Worm (Caenorhabditis elegans) whole organism, L4 larva: Measurements from ENCODE around the gene C07A9.13.
A peak's percentile ranks its signal among the peaks of the same experiment; 100 is the strongest.

Experiments
- F10B5.3 ChIP-seq: sonication (generic microtip); optimal IDR thresholded peaks from 2 replicates; lab custom pipeline; 2016; ENCODE audit warnings: mild to moderate bottlenecking, missing genetic modification characterization, missing compliant biosample characterization
- F26F4.8 ChIP-seq: fragments of 200-800 bp; sonication (Bioruptor generic); conservative IDR thresholded peaks from 2 replicates; pipeline ENCODE4 v1.3.6; 2022; ENCODE audit warnings: missing genetic modification characterization, missing compliant biosample characterization
- R02D3.7 ChIP-seq: fragments of 150-350 bp; sonication (generic microtip); optimal IDR thresholded peaks from 3 replicates; lab custom pipeline; 2014; ENCODE audit warnings: missing biosample characterization, missing genetic modification characterization
- Y75B8A.6 ChIP-seq: fragments of 200-800 bp; sonication (Bioruptor generic); IDR thresholded peaks from 2 replicates; pipeline ENCODE4 v1.3.6; 2022; ENCODE audit warnings: missing genetic modification reagents, missing genetic modification characterization, missing compliant biosample characterization
- aha-1 ChIP-seq: fragments of 150-350 bp; peaks from one replicate; lab custom pipeline; 2014; ENCODE audit warnings: missing biosample characterization, missing genetic modification characterization
- ceh-28 ChIP-seq: fragments of 150-350 bp; optimal IDR thresholded peaks from 2 replicates; lab custom pipeline; 2014; ENCODE audit warnings: missing biosample characterization, missing genetic modification reagents, missing genetic modification characterization
- ceh-82 ChIP-seq: sonication (generic microtip); optimal IDR thresholded peaks from 2 replicates; lab custom pipeline; 2017; ENCODE audit warnings: missing biosample characterization, missing genetic modification characterization
- ces-1 ChIP-seq: fragments of 150-350 bp; sonication (generic microtip); optimal IDR thresholded peaks from 4 replicates; lab custom pipeline; 2014; ENCODE audit warnings: missing biosample characterization, missing genetic modification reagents, missing genetic modification characterization
- daf-12 ChIP-seq: fragments of 150-350 bp; optimal IDR thresholded peaks from 2 replicates; lab custom pipeline; 2014; ENCODE audit warnings: missing biosample characterization, missing genetic modification reagents, missing genetic modification characterization
- daf-16 ChIP-seq, 3 experiments: sonication (generic microtip); optimal IDR thresholded peaks; 2 replicates each; lab custom pipeline; 2016 to 2017; ENCODE audit warnings: missing genetic modification characterization in 3 of 3, missing genetic modification reagents in 3 of 3, mild to moderate bottlenecking in 2 of 3, missing compliant biosample characterization in 2 of 3, missing biosample characterization in 1 of 3, moderate library complexity in 1 of 3
- daf-19 ChIP-seq: fragments of 200-800 bp; sonication (Bioruptor generic); conservative IDR thresholded peaks from 2 replicates; pipeline ENCODE4 v1.3.6; 2022; ENCODE audit warnings: missing genetic modification characterization, missing compliant biosample characterization
- dmd-6 ChIP-seq: fragments of 200-800 bp; sonication (Bioruptor generic); IDR thresholded peaks from 2 replicates; pipeline ENCODE4 v1.3.6; 2022; ENCODE audit warnings: missing genetic modification reagents, missing genetic modification characterization, missing compliant biosample characterization
- dve-1 ChIP-seq: sonication (generic microtip); optimal IDR thresholded peaks from 2 replicates; lab custom pipeline; 2017; ENCODE audit warnings: antibody characterized with exemption, mild to moderate bottlenecking, missing genetic modification characterization, missing compliant biosample characterization; ENCODE audit not compliant: insufficient read depth
- egl-27 ChIP-seq: sonication (generic microtip); optimal IDR thresholded peaks from 3 replicates; lab custom pipeline; 2017; ENCODE audit warnings: missing biosample characterization, missing genetic modification reagents, missing genetic modification characterization
- gei-8 ChIP-seq: fragments of 200-800 bp; sonication (Bioruptor generic); optimal IDR thresholded peaks from 2 replicates; lab custom pipeline; 2018; ENCODE audit warnings: mild to moderate bottlenecking, missing genetic modification characterization, missing compliant biosample characterization
- hif-1 ChIP-seq, 2 experiments: sonication (generic microtip); optimal IDR thresholded peaks; 2 replicates each; lab custom pipeline; 2016 to 2017; ENCODE audit warnings: missing compliant biosample characterization in 2 of 2, missing genetic modification characterization in 2 of 2, missing genetic modification reagents in 2 of 2, missing genotype in 2 of 2, mild to moderate bottlenecking in 1 of 2
- hlh-11 ChIP-seq: fragments of 200-800 bp; sonication (Bioruptor generic); optimal IDR thresholded peaks from 2 replicates; lab custom pipeline; 2018; ENCODE audit warnings: mild to moderate bottlenecking, missing genetic modification characterization, missing compliant biosample characterization
- hlh-30 ChIP-seq: sonication (generic microtip); optimal IDR thresholded peaks from 2 replicates; lab custom pipeline; 2017; ENCODE audit warnings: antibody characterized with exemption, mild to moderate bottlenecking, missing genetic modification characterization, missing compliant biosample characterization; ENCODE audit not compliant: insufficient read depth
- lin-13 ChIP-seq: fragments of 150-350 bp; optimal IDR thresholded peaks from 2 replicates; lab custom pipeline; 2014; ENCODE audit warnings: missing biosample characterization, missing genetic modification reagents, missing genetic modification characterization
- mdl-1 ChIP-seq, 2 experiments: fragments of 150-350 bp in 1 of 2; sonication (generic microtip) in 1 of 2; optimal IDR thresholded peaks; 2 replicates each; lab custom pipeline; 2014 to 2017; ENCODE audit warnings: missing biosample characterization in 2 of 2, missing genetic modification characterization in 2 of 2
- mdt-29 ChIP-seq: fragments of 200-800 bp; sonication (Bioruptor generic); IDR thresholded peaks from 2 replicates; pipeline ENCODE4 v1.3.6; 2022; ENCODE audit warnings: missing genetic modification reagents, missing genetic modification characterization, missing compliant biosample characterization
- mep-1 ChIP-seq: fragments of 150-350 bp; sonication (generic microtip); optimal IDR thresholded peaks from 3 replicates; lab custom pipeline; 2014; ENCODE audit warnings: missing biosample characterization, missing genetic modification characterization
- mes-2 ChIP-seq: sonication (generic microtip); optimal IDR thresholded peaks from 2 replicates; lab custom pipeline; 2016; ENCODE audit warnings: missing genotype, mild to moderate bottlenecking, missing genetic modification characterization, missing compliant biosample characterization; ENCODE audit not compliant: poor library complexity, severe bottlenecking
- mxl-3 ChIP-seq: fragments of 200-800 bp; sonication (Bioruptor generic); optimal IDR thresholded peaks from 2 replicates; lab custom pipeline; 2018; ENCODE audit warnings: mild to moderate bottlenecking, missing genetic modification characterization, missing compliant biosample characterization
- nhr-102 ChIP-seq: sonication (generic microtip); optimal IDR thresholded peaks from 2 replicates; lab custom pipeline; 2016; ENCODE audit warnings: mild to moderate bottlenecking, missing genetic modification characterization, moderate library complexity, missing compliant biosample characterization
- nhr-28 ChIP-seq: fragments of 150-350 bp; optimal IDR thresholded peaks from 2 replicates; lab custom pipeline; 2014; ENCODE audit warnings: missing biosample characterization, missing genetic modification characterization
- nhr-41 ChIP-seq: fragments of 200-800 bp; sonication (Bioruptor generic); IDR thresholded peaks from 2 replicates; pipeline ENCODE4 v1.3.6; 2022; ENCODE audit warnings: missing genetic modification reagents, missing genetic modification characterization, missing compliant biosample characterization
- nhr-48 ChIP-seq: sonication (generic microtip); optimal IDR thresholded peaks from 2 replicates; lab custom pipeline; 2016; ENCODE audit warnings: mild to moderate bottlenecking, missing genetic modification characterization, missing compliant biosample characterization
- nhr-77 ChIP-seq: fragments of 150-350 bp; optimal IDR thresholded peaks from 2 replicates; lab custom pipeline; 2014; ENCODE audit warnings: missing biosample characterization, missing genetic modification characterization
- pha-4 ChIP-seq, 2 experiments: fragments of 150-350 bp in 1 of 2; fragments of 200-800 bp in 1 of 2; sonication (Bioruptor generic) in 1 of 2; IDR thresholded peaks in 1 of 2; optimal IDR thresholded peaks in 1 of 2; 2 replicates each; pipeline versions ENCODE4 v1.3.6 to Lab custom; 2014 to 2022; ENCODE audit warnings: missing genetic modification characterization in 2 of 2, missing genetic modification reagents in 2 of 2, missing biosample characterization in 1 of 2, missing compliant biosample characterization in 1 of 2
- php-3 ChIP-seq: fragments of 200-800 bp; sonication (Bioruptor generic); IDR thresholded peaks from 2 replicates; pipeline ENCODE4 v1.3.6; 2022; ENCODE audit warnings: missing genetic modification reagents, missing genetic modification characterization, missing compliant biosample characterization
- pqm-1 ChIP-seq: sonication (generic microtip); optimal IDR thresholded peaks from 2 replicates; lab custom pipeline; 2017; ENCODE audit warnings: missing biosample characterization, missing genetic modification characterization
- set-16 ChIP-seq: fragments of 200-800 bp; sonication (Bioruptor generic); IDR thresholded peaks from 2 replicates; pipeline ENCODE4 v1.3.6; 2022; ENCODE audit warnings: missing genetic modification reagents, missing genetic modification characterization, missing compliant biosample characterization
- spr-1 ChIP-seq: sonication (generic microtip); optimal IDR thresholded peaks from 2 replicates; lab custom pipeline; 2016; ENCODE audit warnings: mild to moderate bottlenecking, missing genetic modification characterization, missing compliant biosample characterization
- unc-62 ChIP-seq, 3 experiments: fragments of 150-350 bp in 1 of 3; sonication (generic microtip); optimal IDR thresholded peaks in 2 of 3; peaks in 1 of 3; 1 replicate in 1 of 3; 2 replicates in 2 of 3; lab custom pipeline; 2014 to 2017; ENCODE audit warnings: missing biosample characterization in 3 of 3, missing genetic modification characterization in 3 of 3, missing genetic modification reagents in 3 of 3, missing genotype in 1 of 3
- zag-1 ChIP-seq: fragments of 150-350 bp; optimal IDR thresholded peaks from 2 replicates; lab custom pipeline; 2014; ENCODE audit warnings: missing biosample characterization, missing genetic modification characterization
- zip-11 ChIP-seq: fragments of 200-800 bp; sonication (Bioruptor generic); IDR thresholded peaks from 2 replicates; pipeline ENCODE4 v1.3.6; 2022; ENCODE audit warnings: missing genetic modification characterization, missing compliant biosample characterization

C07A9.13 gene

DNA sequence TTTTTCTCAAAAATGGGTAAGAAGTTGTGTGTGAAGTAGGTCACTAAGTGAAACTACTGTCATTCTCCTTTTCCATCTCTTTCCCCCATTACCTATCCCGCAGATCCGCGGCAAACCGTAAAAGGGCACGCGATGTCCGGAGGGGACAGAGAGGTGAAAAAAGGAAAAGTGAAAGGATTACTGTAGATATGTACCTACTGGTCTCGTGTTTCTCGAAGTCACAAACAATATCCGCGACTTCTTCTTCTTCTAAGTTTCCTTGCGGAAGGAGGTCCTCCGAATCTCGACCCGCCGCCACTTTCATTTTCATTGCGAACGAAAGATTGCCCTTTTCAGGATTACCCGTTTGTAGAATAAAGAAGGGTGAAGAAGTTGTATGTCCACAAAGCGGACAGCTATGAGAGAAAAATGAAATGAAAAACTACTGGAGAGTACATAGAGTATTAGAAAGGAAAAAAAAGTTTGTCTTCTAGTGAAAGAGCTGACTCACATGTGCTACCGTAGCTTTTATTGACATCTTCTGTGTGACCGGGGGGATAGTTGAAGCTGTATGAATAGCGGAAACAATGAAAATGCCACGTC lies 34.6 kb downstream of the C07A9.13 start:
- TF ChIP-seq nhr-28 (tag; lab: Kevin White, UChicago) = peak; percentile 53
- no peak for TF ChIP-seq F10B5.3 (tag; lab: Kevin White, UChicago)
- no peak for TF ChIP-seq php-3 (GFP tag; lab: Robert Waterston, UW)
- peak in 1 of 2 experiments; percentile 19 for TF ChIP-seq mdl-1 (tag; optimal IDR thresholded peaks at IDR 0.05; lab: Kevin White, UChicago)
- no peak for TF ChIP-seq ceh-28 (tag; lab: Kevin White, UChicago)
- TF ChIP-seq unc-62 (GFP tag; optimal IDR thresholded peaks at IDR 0.05 in 1 of 2; lab: Kevin White, UChicago) = peak in 1 of 2 experiments; percentile 93
- no peak for TF ChIP-seq unc-62 (tag; optimal IDR thresholded peaks at IDR 0.05; lab: Kevin White, UChicago)
- TF ChIP-seq aha-1 (tag; lab: Kevin White, UChicago) = peak; percentile 23
- peak; percentile 21 for TF ChIP-seq hlh-11 (tag; lab: Kevin White, UChicago)
- peak; percentile 34 for TF ChIP-seq mxl-3
- peak; percentile 43 for TF ChIP-seq hlh-30 (tag; lab: Kevin White, UChicago)

DNA sequence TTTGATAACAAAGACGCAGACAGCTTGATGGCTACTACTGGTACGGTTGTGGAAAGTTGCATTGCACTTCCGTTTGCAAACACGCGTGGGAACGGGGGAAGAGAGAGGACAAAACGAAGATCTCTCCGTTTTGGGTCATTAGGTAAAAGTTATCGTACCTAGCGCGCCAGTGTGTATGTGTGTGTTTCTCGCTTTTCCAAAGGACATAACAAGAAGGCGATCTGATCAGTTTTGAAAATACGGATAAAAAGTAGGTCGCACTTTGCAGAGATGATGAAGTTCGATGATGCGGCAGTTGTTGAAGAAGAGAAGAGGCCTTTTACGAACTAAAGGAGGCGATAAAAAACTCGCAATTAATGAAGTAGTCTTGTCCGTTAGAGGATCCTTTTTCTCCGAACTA lies 36.0 kb downstream of the C07A9.13 start:
- TF ChIP-seq ceh-82 (tag; lab: Kevin White, UChicago) = no peak
- TF ChIP-seq nhr-28 (tag; lab: Kevin White, UChicago) = peak; percentile 4
- TF ChIP-seq gei-8 (GFP tag; lab: Kevin White, UChicago) = no peak
- TF ChIP-seq Y75B8A.6 (GFP tag; lab: Robert Waterston, UW) = no peak
- no peak for TF ChIP-seq spr-1 (tag; lab: Kevin White, UChicago)

DNA sequence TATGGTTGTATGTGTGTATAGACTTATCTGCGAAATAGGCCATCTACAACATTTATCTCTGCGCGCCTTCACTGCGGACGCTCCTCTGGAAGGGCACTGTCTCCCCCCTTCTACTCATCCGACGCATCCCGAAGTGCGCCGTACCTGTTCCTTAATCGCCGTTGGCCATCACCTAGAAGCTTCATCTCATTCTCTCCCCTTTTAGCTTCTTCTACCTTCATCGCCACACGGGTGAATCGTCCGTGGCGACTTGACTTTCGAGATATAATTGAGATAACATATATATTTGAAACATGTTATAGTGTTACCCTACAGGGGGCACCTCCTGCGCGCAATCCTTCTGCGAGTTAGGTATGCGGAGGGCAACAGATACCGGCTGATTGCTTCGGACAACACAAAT lies 39.0 kb downstream of the C07A9.13 start:
- TF ChIP-seq egl-27 (no peak), nhr-48 (tag; lab: Kevin White, UChicago) (peak; percentile 29), ces-1 (GFP tag; lab: Kevin White, UChicago) (no peak), hlh-11 (tag; lab: Kevin White, UChicago) (no peak)

DNA sequence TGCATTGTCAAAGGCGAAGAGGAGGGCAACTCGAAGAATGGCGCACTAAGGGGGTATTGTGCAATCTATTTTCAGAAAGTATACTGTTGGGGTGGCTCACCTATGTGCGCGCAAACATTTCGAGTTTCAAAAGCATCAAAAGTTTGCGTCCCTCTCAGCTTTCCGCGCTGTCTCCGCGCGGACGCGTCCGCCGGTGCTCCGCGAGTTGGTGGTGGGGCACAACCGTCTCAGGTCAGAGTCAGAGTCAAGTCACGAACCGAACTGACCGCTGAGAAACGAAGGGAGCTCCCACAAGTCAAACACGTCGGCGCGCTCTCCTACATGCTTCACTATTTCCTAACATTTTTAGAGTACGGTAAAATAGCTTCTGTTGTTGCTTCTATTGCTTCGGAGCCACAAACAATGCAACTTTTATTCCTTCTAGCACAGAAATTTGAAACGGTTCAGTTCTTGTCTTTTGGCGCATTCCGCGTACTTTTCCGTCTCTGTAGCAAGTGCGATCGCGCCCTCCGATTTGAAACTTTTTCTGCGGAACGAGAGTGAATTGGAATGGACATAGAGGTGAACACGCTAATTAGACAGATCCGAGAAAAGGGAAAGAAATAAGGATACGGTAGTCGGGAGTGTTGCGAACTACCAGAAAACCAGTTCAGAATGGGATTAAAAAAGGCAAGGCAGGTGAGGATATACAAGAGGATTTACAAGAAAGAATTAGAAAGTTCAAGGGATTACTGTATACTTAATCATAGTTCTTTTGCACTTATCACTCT lies 41.6 kb downstream of the C07A9.13 start:
- TF ChIP-seq mdt-29 (GFP tag; lab: Robert Waterston, UW) (no peak), egl-27 (no peak), zag-1 (tag; lab: Kevin White, UChicago) (no peak), set-16 (peak; percentile 85), hif-1 (tag; optimal IDR thresholded peaks at IDR 0.05; lab: Kevin White, UChicago) (no peak), pha-4 (GFP tag; IDR thresholded peaks at IDR 0.05; lab: Robert Waterston, UW) (no peak), pha-4 (tag; optimal IDR thresholded peaks at IDR 0.05; lab: Kevin White, UChicago) (no peak), aha-1 (tag; lab: Kevin White, UChicago) (peak; percentile 13), nhr-41 (GFP tag; lab: Robert Waterston, UW) (no peak), lin-13 (no peak)
- TF ChIP-seq, all 104 proteins: peak for 2

DNA sequence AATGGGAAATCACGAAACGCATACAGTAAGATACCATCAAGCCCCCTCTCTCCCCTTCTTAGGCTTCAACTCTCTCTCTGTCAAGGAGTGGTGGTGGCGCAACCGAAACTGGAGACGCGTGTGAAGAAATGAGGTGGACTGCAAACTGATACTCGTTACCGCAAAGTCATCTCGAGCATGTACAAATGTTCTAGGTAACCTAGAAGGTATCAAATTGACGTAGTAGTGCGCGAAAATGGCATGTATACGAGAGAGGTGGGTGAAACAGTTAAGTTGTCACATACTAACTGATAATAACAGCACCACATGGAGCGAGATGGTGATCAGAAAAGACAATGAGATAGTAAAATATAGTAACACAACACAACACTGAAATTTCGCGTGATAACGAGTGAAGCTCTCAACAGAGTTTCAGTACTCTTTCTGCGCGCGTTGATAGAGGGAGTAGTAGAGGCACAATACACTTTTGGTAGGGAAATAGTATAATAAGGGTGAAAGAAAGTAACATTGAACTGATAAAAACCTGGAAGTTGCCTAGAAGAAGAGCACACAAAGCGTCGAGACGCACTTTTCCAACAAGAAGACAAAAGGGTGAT lies 42.8 kb downstream of the C07A9.13 start:
- TF ChIP-seq nhr-48 (tag; lab: Kevin White, UChicago) = peak; percentile 50
- TF ChIP-seq zip-11 (GFP tag; lab: Robert Waterston, UW) = no peak
- peak; percentile 6 for TF ChIP-seq nhr-102 (tag; lab: Kevin White, UChicago)
- no peak for TF ChIP-seq R02D3.7
- peak; percentile 72 for TF ChIP-seq mxl-3
- TF ChIP-seq daf-19 (GFP tag; lab: Robert Waterston, UW) = no peak
- TF ChIP-seq dve-1 = peak; percentile 65
- TF ChIP-seq daf-12 = no peak
- peak; percentile 72 for TF ChIP-seq dmd-6 (GFP tag; lab: Robert Waterston, UW)
- TF ChIP-seq nhr-28 (tag; lab: Kevin White, UChicago) = peak; percentile 92
- TF ChIP-seq mdl-1 (tag; optimal IDR thresholded peaks at IDR 0.05; lab: Kevin White, UChicago) = no peak
- TF ChIP-seq pqm-1 (tag; lab: Kevin White, UChicago) = peak; percentile 99
- TF ChIP-seq daf-16 (GFP tag; optimal IDR thresholded peaks at IDR 0.05; lab: Kevin White, UChicago) = no peak
- TF ChIP-seq daf-16 (tag; optimal IDR thresholded peaks at IDR 0.05; lab: Kevin White, UChicago) = peak; percentile 49
- TF ChIP-seq unc-62 (GFP tag; optimal IDR thresholded peaks at IDR 0.05 in 1 of 2; lab: Kevin White, UChicago) = peak in 1 of 2 experiments; percentile 82
- TF ChIP-seq unc-62 (tag; optimal IDR thresholded peaks at IDR 0.05; lab: Kevin White, UChicago) = no peak
- no peak for TF ChIP-seq ceh-82 (tag; lab: Kevin White, UChicago)
- TF ChIP-seq nhr-77 (tag; lab: Kevin White, UChicago) = peak; percentile 42
- peak; percentile 10 for TF ChIP-seq mes-2 (tag; lab: Kevin White, UChicago)
- TF ChIP-seq aha-1 (tag; lab: Kevin White, UChicago) = peak; percentile 72
- no peak for TF ChIP-seq mep-1
- TF ChIP-seq F26F4.8 (GFP tag; lab: Robert Waterston, UW) = no peak
